Worm (Caenorhabditis elegans) whole organism, mixed stage, embryonic: ENCODE data around the gene F10G7.9.
A peak's percentile ranks its signal among the peaks of the same experiment; 100 is the strongest.

Experiments used
- M03D4.4 ChIP-seq: sonication (generic microtip); optimal IDR thresholded peaks from 2 replicates; lab custom pipeline; 2017; ENCODE audit warnings: mild to moderate bottlenecking, missing genetic modification characterization, missing compliant biosample characterization
- bed-3 ChIP-seq: fragments of 200-800 bp; sonication (Bioruptor generic); optimal IDR thresholded peaks from 3 replicates; lab custom pipeline; 2018; ENCODE audit warnings: mild to moderate bottlenecking, missing genetic modification characterization, moderate library complexity, missing compliant biosample characterization
- blmp-1 ChIP-seq: fragments of 150-350 bp; optimal IDR thresholded peaks from 2 replicates; lab custom pipeline; 2014; ENCODE audit warnings: missing biosample characterization, missing genetic modification characterization
- ceh-39 ChIP-seq: fragments of 150-350 bp; optimal IDR thresholded peaks from 2 replicates; lab custom pipeline; 2014; ENCODE audit warnings: missing biosample characterization, missing genetic modification characterization
- ceh-43 ChIP-seq: fragments of 200-800 bp; sonication (Bioruptor generic); optimal IDR thresholded peaks from 2 replicates; lab custom pipeline; 2018; ENCODE audit warnings: mild to moderate bottlenecking, missing genetic modification characterization, moderate library complexity, missing compliant biosample characterization
- ceh-83 ChIP-seq: fragments of 200-800 bp; sonication (Bioruptor generic); optimal IDR thresholded peaks from 2 replicates; lab custom pipeline; 2018; ENCODE audit warnings: mild to moderate bottlenecking, missing genetic modification characterization, missing compliant biosample characterization
- cnd-1 ChIP-seq: fragments of 200-800 bp; sonication (Bioruptor generic); optimal IDR thresholded peaks from 2 replicates; lab custom pipeline; 2018; ENCODE audit warnings: mild to moderate bottlenecking, missing genetic modification characterization, missing compliant biosample characterization
- drap-1 ChIP-seq: fragments of 200-800 bp; sonication (Bioruptor generic); optimal IDR thresholded peaks from 3 replicates; lab custom pipeline; 2018; ENCODE audit warnings: mild to moderate bottlenecking, missing genetic modification characterization, missing compliant biosample characterization
- elt-1 ChIP-seq: sonication (generic microtip); optimal IDR thresholded peaks from 2 replicates; lab custom pipeline; 2017; ENCODE audit warnings: missing genetic modification characterization, mild to moderate bottlenecking, missing compliant biosample characterization, antibody characterized with exemption, moderate library complexity, borderline replicate concordance; ENCODE audit not compliant: insufficient read depth
- elt-3 ChIP-seq: fragments of 150-350 bp; optimal IDR thresholded peaks from 2 replicates; lab custom pipeline; 2014; ENCODE audit warnings: missing biosample characterization, missing genetic modification characterization
- ham-2 ChIP-seq: fragments of 200-800 bp; sonication (Bioruptor generic); optimal IDR thresholded peaks from 2 replicates; lab custom pipeline; 2018; ENCODE audit warnings: mild to moderate bottlenecking, missing genetic modification characterization, missing compliant biosample characterization
- hlh-1 ChIP-seq: fragments of 150-350 bp; optimal IDR thresholded peaks from 2 replicates; lab custom pipeline; 2014; ENCODE audit warnings: missing biosample characterization, missing genetic modification reagents, missing genetic modification characterization
- lin-13 ChIP-seq: fragments of 150-350 bp; optimal IDR thresholded peaks from 2 replicates; lab custom pipeline; 2014; ENCODE audit warnings: missing biosample characterization, missing genetic modification characterization
- lin-32 ChIP-seq: fragments of 200-800 bp; sonication (Bioruptor generic); optimal IDR thresholded peaks from 2 replicates; lab custom pipeline; 2018; ENCODE audit warnings: mild to moderate bottlenecking, missing genetic modification characterization, missing compliant biosample characterization
- mab-5 ChIP-seq: fragments of 150-350 bp; optimal IDR thresholded peaks from 2 replicates; lab custom pipeline; 2014; ENCODE audit warnings: missing biosample characterization, missing genetic modification characterization
- nhr-12 ChIP-seq: fragments of 150-350 bp; optimal IDR thresholded peaks from 2 replicates; lab custom pipeline; 2014; ENCODE audit warnings: missing biosample characterization, missing genetic modification characterization
- nhr-2 ChIP-seq: fragments of 150-350 bp; optimal IDR thresholded peaks from 2 replicates; lab custom pipeline; 2014; ENCODE audit warnings: missing biosample characterization, missing genetic modification characterization
- nhr-237 ChIP-seq: fragments of 150-350 bp; optimal IDR thresholded peaks from 2 replicates; lab custom pipeline; 2014; ENCODE audit warnings: missing biosample characterization, missing genetic modification characterization
- nhr-28 ChIP-seq: fragments of 150-350 bp; optimal IDR thresholded peaks from 2 replicates; lab custom pipeline; 2014; ENCODE audit warnings: missing biosample characterization, missing genetic modification characterization
- nhr-76 ChIP-seq: sonication (generic microtip); optimal IDR thresholded peaks from 2 replicates; lab custom pipeline; 2017; ENCODE audit warnings: missing biosample characterization, missing genetic modification characterization
- sem-2 ChIP-seq: fragments of 200-800 bp; sonication (Bioruptor generic); optimal IDR thresholded peaks from 2 replicates; lab custom pipeline; 2018; ENCODE audit warnings: mild to moderate bottlenecking, missing genetic modification characterization, missing compliant biosample characterization
- snpc-4 ChIP-seq: fragments of 150-350 bp; optimal IDR thresholded peaks from 2 replicates; lab custom pipeline; 2014; ENCODE audit warnings: missing biosample characterization, missing genetic modification characterization
- tbx-8 ChIP-seq: fragments of 200-800 bp; sonication (Bioruptor generic); optimal IDR thresholded peaks from 2 replicates; lab custom pipeline; 2018; ENCODE audit warnings: mild to moderate bottlenecking, missing genetic modification characterization, moderate library complexity, missing compliant biosample characterization
- unc-120 ChIP-seq: sonication (generic microtip); optimal IDR thresholded peaks from 2 replicates; lab custom pipeline; 2017; ENCODE audit warnings: missing genetic modification characterization, missing compliant biosample characterization; ENCODE audit not compliant: poor library complexity, severe bottlenecking
- unc-39 ChIP-seq: fragments of 150-350 bp; optimal IDR thresholded peaks from 2 replicates; lab custom pipeline; 2014; ENCODE audit warnings: missing biosample characterization, missing genetic modification characterization
- unc-62 ChIP-seq: fragments of 150-350 bp; optimal IDR thresholded peaks from 2 replicates; lab custom pipeline; 2014; ENCODE audit warnings: missing biosample characterization, missing genetic modification reagents, missing genetic modification characterization
- zip-8 ChIP-seq: fragments of 150-350 bp; optimal IDR thresholded peaks from 2 replicates; lab custom pipeline; 2014; ENCODE audit warnings: missing biosample characterization, missing genetic modification characterization
- ztf-11 ChIP-seq: fragments of 150-350 bp; optimal IDR thresholded peaks from 2 replicates; lab custom pipeline; 2014; ENCODE audit warnings: missing biosample characterization, missing genetic modification characterization

The F10G7.9 gene

ce11 chrII:4686941-4687340 lies 19.3 kb downstream of the F10G7.9 start, which contains the start of gene sre-39:
Gene sre-39 (plus strand): TSS chrII:4687241.
- TF ChIP-seq elt-3 (tag; lab: Kevin White, UChicago) (no peak), snpc-4 (no peak), nhr-76 (tag; lab: Kevin White, UChicago) (no peak), tbx-8 (GFP tag; lab: Kevin White, UChicago) (no peak), nhr-237 (no peak), elt-1 (tag; lab: Kevin White, UChicago) (no peak), unc-39 (tag; lab: Kevin White, UChicago) (no peak), ceh-43 (GFP tag; lab: Kevin White, UChicago) (no peak), sem-2 (GFP tag; lab: Kevin White, UChicago) (no peak), nhr-2 (tag; lab: Kevin White, UChicago) (no peak), mab-5 (tag; lab: Kevin White, UChicago) (no peak), ztf-11 (tag; lab: Kevin White, UChicago) (no peak), blmp-1 (no peak), lin-13 (tag; lab: Kevin White, UChicago) (no peak), nhr-28 (tag; lab: Kevin White, UChicago) (no peak), ceh-39 (tag; lab: Kevin White, UChicago) (no peak)

DNA sequence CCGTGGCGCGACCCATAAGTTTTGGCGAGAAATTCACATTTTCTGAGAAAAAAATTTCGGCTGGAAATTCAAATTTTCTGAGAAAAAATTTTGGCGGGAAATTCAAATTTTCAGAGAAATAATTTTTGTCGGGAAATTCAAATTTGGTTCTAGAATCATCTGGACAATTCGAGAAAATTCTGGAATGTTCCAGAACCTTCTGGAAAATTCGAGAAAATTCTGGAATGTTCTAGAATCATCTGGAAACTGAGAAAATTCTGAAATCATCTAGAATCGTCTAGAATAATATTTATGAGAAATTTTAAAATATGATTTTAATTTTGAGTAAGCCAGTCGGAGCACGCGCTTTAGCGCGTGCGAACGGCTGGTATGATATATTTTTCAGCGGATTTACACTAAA lies 21.4 kb downstream of the F10G7.9 start:
- no peak for TF ChIP-seq lin-32 (GFP tag; lab: Kevin White, UChicago)
- TF ChIP-seq, all 35 proteins: peak for 0

DNA sequence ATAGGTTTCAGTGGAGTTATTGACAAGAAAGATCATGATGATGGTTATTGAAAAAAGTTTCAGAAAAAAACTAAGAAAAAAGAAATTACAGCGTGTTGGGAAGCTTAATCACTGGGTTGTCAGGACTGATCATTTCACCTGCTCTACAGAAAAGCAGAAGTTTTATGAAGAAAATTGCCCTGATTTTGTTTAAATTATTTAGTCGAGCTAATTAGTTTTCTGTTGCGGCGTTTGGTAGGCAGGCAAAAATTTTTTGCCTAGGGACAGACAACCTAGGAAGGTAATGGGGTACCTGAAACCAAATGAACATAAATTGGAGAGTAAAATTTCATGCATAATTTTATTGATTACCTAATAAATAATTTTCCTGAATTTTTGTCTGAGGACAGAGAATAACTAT lies 22.6 kb downstream of the F10G7.9 start, which contains the start of gene sre-40:
Gene sre-40, minus strand, starts transcription at position 101 of the 400 bp plus-strand sequence.
- no peak for TF ChIP-seq nhr-76 (tag; lab: Kevin White, UChicago)
- no peak for TF ChIP-seq nhr-12 (tag; lab: Kevin White, UChicago)

DNA sequence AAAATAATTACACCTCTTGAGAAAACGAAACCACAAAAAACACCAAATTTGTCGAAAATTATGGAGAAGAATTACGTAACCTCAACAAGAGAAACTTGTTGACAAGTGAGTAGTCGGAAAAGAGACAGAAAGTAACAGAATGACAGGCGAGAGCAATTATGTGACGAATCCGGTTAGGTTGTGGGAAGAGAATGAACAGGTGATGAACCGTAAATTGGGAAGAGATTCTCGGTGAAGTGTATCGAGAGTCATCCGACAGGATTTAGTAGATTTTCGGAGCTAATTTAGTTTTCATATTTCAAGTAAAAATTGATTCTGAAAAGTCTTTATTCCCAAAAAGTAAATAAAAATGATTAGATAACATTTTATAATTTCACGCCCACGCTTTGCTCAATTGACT lies 24.9 kb downstream of the F10G7.9 start, which contains the start of gene T05A7.7:
Gene T05A7.7, minus strand, starts transcription at position 101 of the 400 bp plus-strand sequence.
- TF ChIP-seq tbx-8 (GFP tag; lab: Kevin White, UChicago), result no peak
- no peak for TF ChIP-seq blmp-1
- TF ChIP-seq ceh-83 (GFP tag; lab: Kevin White, UChicago), result no peak
- no peak for TF ChIP-seq drap-1 (GFP tag; lab: Kevin White, UChicago)
- no peak for TF ChIP-seq cnd-1 (tag; lab: Kevin White, UChicago)
- TF ChIP-seq ceh-43 (GFP tag; lab: Kevin White, UChicago), result no peak
- no peak for TF ChIP-seq zip-8
- no peak for TF ChIP-seq bed-3

ce11 chrII:4677916-4678315 lies 28.4 kb downstream of the F10G7.9 start, which contains the start of gene T05A7.1:
Gene T05A7.1 (plus strand): TSS chrII:4678216.
- no peak for TF ChIP-seq elt-1 (tag; lab: Kevin White, UChicago)
- no peak for TF ChIP-seq ham-2 (GFP tag; lab: Kevin White, UChicago)
- no peak for TF ChIP-seq blmp-1
- no peak for TF ChIP-seq lin-32 (GFP tag; lab: Kevin White, UChicago)

ce11 chrII:4676241-4676640 lies 30.0 kb downstream of the F10G7.9 start:
- TF ChIP-seq unc-62 (GFP tag; lab: Kevin White, UChicago) (peak; percentile 40), hlh-1 (tag; lab: Kevin White, UChicago) (peak; percentile 75), M03D4.4 (no peak)

ce11 chrII:4675481-4675880 lies 30.8 kb downstream of the F10G7.9 start, which contains the start of gene T05A7.3:
Gene T05A7.3 (plus strand): TSS chrII:4675781.
- no peak for TF ChIP-seq ztf-11 (tag; lab: Kevin White, UChicago)
- no peak for TF ChIP-seq M03D4.4
- no peak for TF ChIP-seq elt-1 (tag; lab: Kevin White, UChicago)
- TF ChIP-seq unc-39 (tag; lab: Kevin White, UChicago), result no peak
- no peak for TF ChIP-seq bed-3
- no peak for TF ChIP-seq unc-120 (tag; lab: Kevin White, UChicago)
- TF ChIP-seq, all 35 proteins: peak for 0
